Worm (Caenorhabditis elegans) whole organism, L4/young adult: ENCODE results near the gene T10F2.2.

Source experiments
- W03F9.2 ChIP-seq: fragments of 150-350 bp; optimal IDR thresholded peaks from 2 replicates; lab custom pipeline; 2014; ENCODE audit warnings: missing biosample characterization, missing genetic modification characterization
- dao-5 ChIP-seq: sonication (generic microtip); optimal IDR thresholded peaks from 2 replicates; lab custom pipeline; 2016; ENCODE audit warnings: missing genotype, missing genetic modification characterization, moderate library complexity, missing compliant biosample characterization
- him-1 ChIP-seq: sonication (generic microtip); optimal IDR thresholded peaks from 2 replicates; lab custom pipeline; 2016; ENCODE audit warnings: missing genotype, missing genetic modification reagents, missing genetic modification characterization, missing compliant biosample characterization

DNA sequence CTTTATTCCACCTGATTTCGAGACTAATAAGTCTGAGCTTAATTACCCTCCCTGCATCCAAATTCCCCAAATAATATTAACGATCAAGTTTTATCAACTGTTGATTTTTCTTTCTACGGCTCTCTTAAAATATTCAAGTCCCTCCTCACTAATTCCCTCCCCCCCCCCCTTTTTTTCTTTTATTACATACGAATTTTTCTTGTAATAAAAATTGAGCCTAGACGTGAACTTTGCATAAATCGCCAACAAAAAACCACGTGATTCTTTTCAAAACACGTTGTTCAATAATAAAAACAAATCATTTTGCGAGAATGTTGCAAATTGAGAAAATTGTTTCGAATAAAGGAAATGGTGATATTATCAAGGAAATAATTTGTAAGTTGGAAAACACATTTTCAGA, 23.3 kb upstream of the T10F2.2 start, which contains the start of gene K10D2.8:
- TF ChIP-seq him-1 (no peak), dao-5 (no peak), W03F9.2 (tag; lab: Kevin White, UChicago) (no peak)
